Worm (Caenorhabditis elegans) whole organism, L4/young adult: ENCODE results near the gene his-63.

Experiments
- W03F9.2 ChIP-seq: fragments of 150-350 bp; optimal IDR thresholded peaks from 2 replicates; lab custom pipeline; 2014; ENCODE audit warnings: missing biosample characterization, missing genetic modification characterization
- dao-5 ChIP-seq: sonication (generic microtip); optimal IDR thresholded peaks from 2 replicates; lab custom pipeline; 2016; ENCODE audit warnings: missing genotype, missing genetic modification characterization, moderate library complexity, missing compliant biosample characterization
- him-1 ChIP-seq: sonication (generic microtip); optimal IDR thresholded peaks from 2 replicates; lab custom pipeline; 2016; ENCODE audit warnings: missing genotype, missing genetic modification reagents, missing genetic modification characterization, missing compliant biosample characterization

DNA sequence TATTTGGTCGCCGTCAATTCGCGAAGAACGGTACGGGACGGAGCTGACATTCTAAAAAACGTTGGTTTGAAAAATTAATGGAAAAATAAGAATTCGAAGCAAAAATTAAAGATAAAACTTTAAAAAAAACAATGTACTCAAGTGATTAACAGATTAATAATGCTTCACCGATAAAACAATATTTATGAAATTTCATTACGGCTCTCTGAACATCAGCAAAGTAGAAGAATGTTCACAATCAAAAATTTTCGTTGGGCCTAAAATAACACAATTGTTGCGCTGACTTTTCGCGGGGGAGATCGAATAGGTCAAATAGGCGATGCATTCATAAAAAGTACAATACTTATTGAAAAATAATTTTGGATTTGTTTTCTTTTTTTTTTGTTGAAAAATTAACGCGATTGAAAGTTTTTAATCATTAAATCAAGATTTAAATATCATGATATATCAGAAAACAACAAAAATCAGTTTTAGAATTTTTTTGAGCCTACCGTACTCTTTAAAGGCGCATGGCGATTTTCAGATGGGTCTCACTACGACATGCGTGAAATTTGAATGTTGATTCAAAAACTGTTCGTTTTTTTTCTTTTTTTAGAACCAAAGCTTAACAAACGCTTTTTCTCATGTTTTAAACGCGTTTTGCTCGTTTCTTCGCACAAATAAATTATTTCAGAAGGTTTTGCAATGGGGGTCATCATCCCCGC is 3.2 kb downstream of the his-63 start, which contains the start of the genes memi-3 and cyp-31A2:
- TF ChIP-seq him-1 (tag; lab: Kevin White, UChicago) (no peak), W03F9.2 (peak; percentile 8), dao-5 (no peak)
